Worm (Caenorhabditis elegans) whole organism, dauer: ENCODE results near the gene D1022.3.
"Not testable (repeated sequence)": the region's sequence is repeated elsewhere in the genome, so short reads cannot be mapped to it uniquely, and the experiment has no call there.

ENCODE experiments used
- unc-62 ChIP-seq: sonication (generic microtip); optimal IDR thresholded peaks from 2 replicates; lab custom pipeline; 2017; ENCODE audit warnings: missing biosample characterization, missing genetic modification reagents, missing genetic modification characterization

Gene D1022.3

ce11 chrII:7456184-7456583 lies at the start of gene D1022.3:
Gene D1022.3 (minus strand): TSS chrII:7456284.
- no peak for TF ChIP-seq unc-62 (GFP tag; lab: Kevin White, UChicago)

DNA sequence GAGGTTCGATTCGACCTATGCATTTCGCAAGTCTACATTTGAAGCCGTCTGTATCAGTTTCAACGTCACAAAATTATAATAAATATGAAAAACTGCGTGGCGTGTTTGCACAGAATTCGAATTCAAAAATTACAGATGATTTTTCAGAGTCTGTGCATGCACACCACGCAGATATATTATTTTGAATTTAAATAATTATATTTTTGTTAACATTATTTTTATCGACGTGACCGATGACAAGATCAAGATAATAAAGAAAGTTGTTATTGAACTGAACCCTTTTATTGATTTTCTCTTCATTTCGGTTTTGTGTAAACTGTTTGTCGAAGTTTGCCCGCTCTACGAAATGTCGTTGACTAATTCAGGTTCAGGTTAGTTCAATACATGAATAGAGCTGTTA lies 48.9 kb upstream of the D1022.3 start, which contains the start of gene C28F5.1:
C28F5.1 (plus strand) TSS at position 301 of the 400 bp plus-strand sequence.
- no peak for TF ChIP-seq unc-62 (GFP tag; lab: Kevin White, UChicago)

DNA sequence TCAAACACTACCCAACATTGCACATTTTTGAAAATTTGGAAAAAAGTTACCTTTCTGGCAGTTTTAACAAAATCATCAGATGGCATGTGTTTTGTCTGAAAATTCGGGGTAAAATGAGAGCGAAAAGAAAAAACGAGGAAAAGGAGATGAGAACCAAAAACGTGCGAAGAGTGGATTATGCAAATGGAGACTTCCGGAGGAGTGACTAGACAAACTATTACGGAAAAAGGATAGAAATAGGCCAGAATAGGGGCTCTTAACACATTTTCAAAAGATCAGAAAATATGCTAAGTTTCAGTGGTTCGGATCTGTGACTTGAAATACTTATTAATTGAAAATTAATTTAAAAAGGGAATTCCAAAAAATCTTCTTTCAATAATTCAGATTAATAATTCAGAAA lies 43.3 kb upstream of the D1022.3 start, which contains the start of gene srab-14:
srab-14 (minus strand) TSS at position 101 of the 400 bp plus-strand sequence.
- TF ChIP-seq unc-62 (GFP tag; lab: Kevin White, UChicago), result no peak

DNA sequence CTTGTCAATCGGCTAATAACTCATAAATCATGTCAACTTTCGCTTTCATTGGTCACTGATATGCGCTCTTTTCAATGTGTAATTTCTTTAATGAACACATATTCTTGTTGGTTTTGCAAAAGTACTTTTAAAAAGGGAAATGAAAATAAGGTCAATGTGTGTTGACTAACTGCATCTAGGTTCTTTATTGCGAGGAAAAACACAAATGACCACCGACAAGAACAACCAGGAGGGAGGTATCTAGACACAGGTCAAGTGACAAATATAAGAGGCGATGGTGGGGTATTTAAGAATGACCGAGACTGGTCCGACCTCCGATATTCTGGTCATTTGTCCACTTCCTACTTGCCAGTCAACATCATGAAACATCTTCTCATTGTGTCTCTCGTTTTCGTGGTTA lies 40.0 kb upstream of the D1022.3 start, which contains the start of gene spi-1:
spi-1 (plus strand) TSS at position 178 of the 400 bp plus-strand sequence.
- TF ChIP-seq unc-62 (GFP tag; lab: Kevin White, UChicago), result no peak

ce11 chrII:7494155-7494554 lies 38.1 kb upstream of the D1022.3 start, which contains the start of gene R10H1.1:
Gene R10H1.1 (plus strand): TSS chrII:7494455.
- TF ChIP-seq unc-62 (GFP tag; lab: Kevin White, UChicago), result no peak

ce11 chrII:7493599-7493998 lies 37.5 kb upstream of the D1022.3 start, which contains the start of gene nas-23:
Gene nas-23 (minus strand): TSS chrII:7493699.
- TF ChIP-seq unc-62 (GFP tag; lab: Kevin White, UChicago), result no peak

- no peak for TF ChIP-seq unc-62 (GFP tag; lab: Kevin White, UChicago)
Measured at ce11 chrII:7489605-7490004, 33.5 kb upstream of the D1022.3 start, which contains the start of gene D1022.9. Gene D1022.9 (minus strand): TSS chrII:7489705.

DNA sequence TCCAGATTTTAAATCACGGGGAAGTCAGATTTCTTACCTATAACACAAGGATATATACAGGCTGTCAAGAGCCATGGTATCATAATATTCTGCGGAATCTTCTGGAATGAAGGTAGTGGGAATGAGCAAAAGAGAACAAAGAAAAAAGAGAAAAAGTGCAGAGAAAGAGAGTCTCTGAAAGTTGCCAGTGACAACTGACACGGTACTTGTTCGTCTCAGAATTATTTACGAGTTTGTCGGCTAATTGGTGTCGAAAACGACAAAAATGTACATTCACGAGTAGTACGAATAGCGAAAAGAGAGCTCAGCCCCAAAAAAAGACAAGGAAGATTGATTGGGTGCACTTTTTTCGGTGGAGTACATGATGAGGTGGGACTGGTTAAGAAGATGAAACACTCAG lies 26.9 kb upstream of the D1022.3 start, which contains the start of gene cah-2:
cah-2 (minus strand) TSS at position 101 of the 400 bp plus-strand sequence.
- no peak for TF ChIP-seq unc-62 (GFP tag; lab: Kevin White, UChicago)

DNA sequence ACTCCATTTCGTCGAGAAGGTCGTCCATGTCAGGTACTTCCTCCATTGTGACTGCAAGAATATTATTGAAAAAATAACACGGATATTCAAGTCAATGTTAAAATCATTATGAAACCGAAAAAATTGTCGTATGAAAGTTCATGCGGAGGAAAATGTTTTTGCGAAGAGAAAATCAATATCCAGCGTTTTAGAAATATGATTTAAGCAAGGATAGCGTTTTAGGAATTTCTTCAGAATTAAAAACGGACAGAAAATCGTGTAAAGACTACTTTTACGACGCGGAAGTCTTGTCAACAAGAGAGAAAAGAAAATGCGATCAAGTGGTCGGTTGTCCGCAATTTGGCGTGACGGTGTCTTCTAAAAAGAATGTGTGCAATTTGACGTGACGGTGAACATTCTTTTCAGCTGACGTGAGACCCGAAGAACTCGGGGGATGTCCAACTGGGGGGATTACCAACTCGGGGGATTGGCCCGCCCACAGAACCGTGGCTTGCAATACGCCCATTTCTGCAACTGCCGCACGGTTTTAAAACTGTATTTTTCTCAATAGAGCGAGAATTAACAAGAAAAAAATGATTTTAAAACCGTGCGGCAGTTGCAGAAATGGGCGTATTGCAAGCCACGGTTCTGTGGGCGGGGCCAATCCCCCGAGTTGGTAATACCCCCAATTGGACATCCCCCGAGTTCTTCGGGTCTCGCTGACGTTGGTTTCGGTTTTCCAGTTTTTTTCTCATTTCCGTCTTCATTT lies 22.6 kb upstream of the D1022.3 start, which contains the start of the genes aka-1 and ubc-6:
aka-1 (minus strand) TSS at position 51 of the 748 bp plus-strand sequence.
ubc-6 (plus strand) TSS at position 701 of the 748 bp plus-strand sequence.
- TF ChIP-seq unc-62 (GFP tag; lab: Kevin White, UChicago), result no peak

- TF ChIP-seq unc-62 (GFP tag; lab: Kevin White, UChicago), result no peak
Measured at ce11 chrII:7469318-7469717, 13.2 kb upstream of the D1022.3 start.

DNA sequence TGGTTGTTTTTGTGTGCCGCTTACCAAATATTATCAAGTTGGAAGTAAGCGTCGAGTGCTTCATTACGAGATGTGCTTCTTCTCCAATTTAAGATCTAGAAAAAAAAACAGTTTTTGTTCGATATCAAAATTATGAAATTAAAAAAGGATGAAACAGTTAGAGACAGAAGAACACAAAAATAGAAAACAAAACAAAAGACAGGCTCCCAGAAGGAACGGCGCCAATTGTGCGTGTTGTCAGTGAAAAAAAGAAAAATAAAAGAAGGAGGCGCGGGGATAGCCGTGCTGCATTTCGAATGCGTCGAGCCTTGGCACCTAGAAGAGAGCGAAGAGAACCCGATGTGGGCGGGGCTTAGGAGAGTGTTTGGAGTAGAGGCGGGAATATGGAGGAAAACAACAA lies 9.4 kb upstream of the D1022.3 start, which contains the start of gene sro-1:
sro-1 (minus strand) TSS at position 101 of the 400 bp plus-strand sequence.
- TF ChIP-seq unc-62 (GFP tag; lab: Kevin White, UChicago), result no peak

- no peak for TF ChIP-seq unc-62 (GFP tag; lab: Kevin White, UChicago)
Measured at ce11 chrII:7459205-7459604, 3.1 kb upstream of the D1022.3 start, which contains the start of gene D1022.2. Gene D1022.2 (plus strand): TSS chrII:7459505.

DNA sequence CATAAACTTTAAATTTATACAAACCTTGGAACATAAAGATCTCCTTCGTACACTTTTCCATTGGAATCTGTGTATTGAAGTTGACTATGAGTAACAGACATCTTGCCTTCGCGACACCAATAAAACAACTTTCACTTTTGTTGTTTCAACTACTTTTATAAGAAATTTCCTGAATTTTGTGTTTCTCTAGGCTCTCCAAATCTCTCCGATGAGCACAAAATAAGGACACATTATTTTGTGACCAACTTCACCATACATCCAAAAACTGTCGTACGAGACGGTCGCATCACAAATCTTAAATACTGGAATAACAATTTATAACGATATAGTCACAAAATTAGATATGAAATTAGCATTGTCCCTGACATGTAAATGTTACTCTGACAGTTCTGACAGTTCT lies 2.6 kb upstream of the D1022.3 start, which contains the start of gene D1022.5:
D1022.5 (minus strand) TSS at position 101 of the 400 bp plus-strand sequence.
- no peak for TF ChIP-seq unc-62 (GFP tag; lab: Kevin White, UChicago)

- no peak for TF ChIP-seq unc-62 (GFP tag; lab: Kevin White, UChicago)
Measured at ce11 chrII:7457210-7457609, 1.1 kb upstream of the D1022.3 start, which contains the start of gene D1022.4. Gene D1022.4 (minus strand): TSS chrII:7457292.

ce11 chrII:7434958-7435357 lies 21.1 kb downstream of the D1022.3 start, which contains the start of gene K02A2.1:
Gene K02A2.1 (plus strand): TSS chrII:7435258.
- not testable (repeated sequence) for TF ChIP-seq unc-62 (GFP tag; lab: Kevin White, UChicago)

DNA sequence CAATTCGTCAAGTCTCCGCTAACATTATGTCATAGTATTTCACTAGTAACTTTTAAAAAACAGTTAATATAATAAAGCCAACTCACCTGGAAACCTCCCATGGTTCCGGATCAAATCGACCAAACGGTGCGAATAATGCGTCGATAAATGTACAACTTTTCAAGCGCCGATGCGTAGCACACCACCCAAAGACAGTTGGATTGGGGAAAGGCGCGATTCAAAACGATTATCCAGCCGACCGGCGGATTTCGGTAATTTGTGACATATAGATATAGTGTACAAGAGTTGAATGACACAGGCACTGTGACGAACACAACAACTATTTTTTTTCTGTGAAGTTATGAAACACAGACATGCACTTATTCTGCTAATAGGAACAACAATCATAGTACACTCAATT lies 21.9 kb downstream of the D1022.3 start, which contains the start of gene kcc-3:
kcc-3 (minus strand) TSS at position 101 of the 400 bp plus-strand sequence.
- TF ChIP-seq unc-62 (GFP tag; lab: Kevin White, UChicago), result no peak
